Worm (Caenorhabditis elegans) whole organism, late embryonic: Measurements from ENCODE around the gene magi-1.

Experiments
- F13H6.1 ChIP-seq: sonication (generic microtip); optimal IDR thresholded peaks from 2 replicates; lab custom pipeline; 2016; ENCODE audit warnings: missing genetic modification characterization, missing compliant biosample characterization
- ama-1 ChIP-seq: fragments of 150-350 bp; optimal IDR thresholded peaks from 2 replicates; lab custom pipeline; 2014
- dve-1 ChIP-seq: sonication (generic microtip); optimal IDR thresholded peaks from 2 replicates; lab custom pipeline; 2017; ENCODE audit warnings: antibody characterized with exemption, mild to moderate bottlenecking, missing genetic modification characterization, missing compliant biosample characterization
- fkh-10 ChIP-seq: fragments of 150-350 bp; optimal IDR thresholded peaks from 2 replicates; lab custom pipeline; 2014; ENCODE audit warnings: missing biosample characterization, missing genetic modification reagents, missing genetic modification characterization
- pax-1 ChIP-seq: fragments of 150-350 bp; optimal IDR thresholded peaks from 2 replicates; lab custom pipeline; 2014; ENCODE audit warnings: missing biosample characterization, missing genetic modification characterization
- pqm-1 ChIP-seq: sonication (generic microtip); optimal IDR thresholded peaks from 2 replicates; lab custom pipeline; 2016; ENCODE audit warnings: missing genetic modification characterization, missing compliant biosample characterization

ce11 chrIV:11668001-11668400, 46.8 kb upstream of the magi-1 start, which contains the start of gene atg-4.2:
- no peak for TF ChIP-seq F13H6.1 (tag; lab: Kevin White, UChicago)
- no peak for TF ChIP-seq pqm-1 (tag; lab: Kevin White, UChicago)
- no peak for TF ChIP-seq ama-1 (lab: Kevin White, UChicago)
- no peak for TF ChIP-seq pax-1 (tag; lab: Kevin White, UChicago)
- no peak for TF ChIP-seq dve-1 (tag; lab: Kevin White, UChicago)
- no peak for TF ChIP-seq fkh-10 (GFP tag; lab: Kevin White, UChicago)
